Fruit fly (Drosophila melanogaster): ENCODE measurements around the gene PIG-U.

dm6 chr2L:8477049-8477448 is 37.8 kb upstream of the PIG-U start, which contains the start of gene CheA29a:
- no peak for TF ChIP-seq kay (GFP tag; ENCODE audit: borderline replicate concordance)
- TF ChIP-seq cnc (optimal IDR thresholded peaks at IDR 0.05), result no peak
- no peak for TF ChIP-seq CG11617 (GFP tag; optimal IDR thresholded peaks at IDR 0.05)
- TF ChIP-seq ovo (GFP tag; optimal IDR thresholded peaks at IDR 0.05), result no peak
- TF ChIP-seq bab1 (GFP tag; optimal IDR thresholded peaks at IDR 0.05), result no peak
- TF ChIP-seq CG5204 (GFP tag; optimal IDR thresholded peaks at IDR 0.05), result no peak
- no peak for TF ChIP-seq CG12768 (GFP tag; optimal IDR thresholded peaks at IDR 0.05)
- TF ChIP-seq Mnt (GFP tag; optimal IDR thresholded peaks at IDR 0.05), result no peak
- no peak for TF ChIP-seq cic (GFP tag; optimal IDR thresholded peaks at IDR 0.05)
- no peak for TF ChIP-seq toe (GFP tag; optimal IDR thresholded peaks at IDR 0.05)
- TF ChIP-seq tj (GFP tag; optimal IDR thresholded peaks at IDR 0.05), result no peak
- no peak for TF ChIP-seq CG33017 (tag; optimal IDR thresholded peaks at IDR 0.05)
- TF ChIP-seq CG7101 (tag; optimal IDR thresholded peaks at IDR 0.05), result no peak

Data from whole organism, adult.